Fruit fly (Drosophila melanogaster) whole organism, embryonic: Measurements from ENCODE around the gene CG14840.
A peak's percentile ranks its signal among the peaks of the same experiment; 100 is the strongest.

Source experiments
- CG12942 ChIP-seq: fragments of 200-800 bp; sonication (Bioruptor generic); optimal IDR thresholded peaks from 3 replicates; lab custom pipeline; 2016; ENCODE audit warnings: missing biosample characterization, missing genetic modification characterization
- Hmr ChIP-seq: fragments of 200-800 bp; sonication (Bioruptor generic); optimal IDR thresholded peaks from 3 replicates; lab custom pipeline; 2017; ENCODE audit warnings: mild to moderate bottlenecking, missing biosample characterization, missing genetic modification reagents, missing genetic modification characterization
- Oaz ChIP-seq: fragments of 200-800 bp; sonication (Bioruptor generic); IDR thresholded peaks from 2 replicates; pipeline ENCODE4 v1.3.6; 2022; ENCODE audit warnings: missing biosample characterization, missing genetic modification characterization

DNA sequence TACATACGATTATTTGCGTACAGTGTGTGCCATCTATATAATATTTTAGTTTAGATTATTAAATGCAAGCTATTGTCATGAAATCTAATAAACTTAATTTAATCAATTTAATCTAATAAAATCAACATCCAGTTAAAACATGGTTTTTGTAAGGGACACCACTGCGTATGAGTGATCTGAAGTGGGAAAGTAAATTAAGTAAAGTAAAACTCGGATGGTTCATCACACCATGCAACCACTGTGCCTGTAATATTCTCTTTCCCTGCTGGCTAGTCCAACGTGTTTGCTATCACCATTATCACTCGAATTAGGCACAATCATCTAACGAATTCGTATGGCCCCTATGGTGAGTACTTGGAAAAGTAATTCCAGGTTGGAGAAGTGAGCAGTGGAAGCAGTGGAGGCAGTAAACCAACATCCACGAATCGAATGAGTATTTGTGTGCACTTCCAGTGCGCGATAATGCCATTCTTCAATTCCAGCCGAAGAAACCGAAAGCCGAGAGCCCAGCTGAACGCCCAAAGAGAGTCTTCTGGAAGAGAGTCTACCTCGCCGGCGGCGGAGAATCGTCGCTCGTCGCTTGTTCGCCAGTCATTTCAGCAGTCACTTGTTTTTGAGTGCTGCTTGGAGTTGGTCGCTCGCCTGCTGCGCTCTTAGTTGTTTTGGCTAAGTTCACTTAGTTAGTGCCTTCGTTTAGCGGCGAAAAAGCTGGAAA lies 27.8 kb upstream of the CG14840 start, which contains the start of gene red:
- TF ChIP-seq Oaz (GFP tag; lab: Robert Waterston, UW) (no peak), CG12942 (GFP tag; lab: Kevin White, UChicago) (peak; percentile 48), Hmr (peak; percentile 70)
